Worm (Caenorhabditis elegans) whole organism, early embryonic: ENCODE data around the gene ZC132.9.

Experiments
- B0310.2 ChIP-seq: sonication (generic microtip); optimal IDR thresholded peaks from 2 replicates; lab custom pipeline; 2016; ENCODE audit warnings: mild to moderate bottlenecking, missing genetic modification characterization, missing compliant biosample characterization
- F13C5.2 ChIP-seq: sonication (generic microtip); optimal IDR thresholded peaks from 2 replicates; lab custom pipeline; 2017; ENCODE audit warnings: mild to moderate bottlenecking, missing genetic modification characterization, inconsistent platforms, missing compliant biosample characterization
- aly-1 ChIP-seq: sonication (generic microtip); optimal IDR thresholded peaks from 2 replicates; lab custom pipeline; 2016; ENCODE audit warnings: missing genetic modification characterization, missing compliant biosample characterization
- ama-1 ChIP-seq: fragments of 150-350 bp; optimal IDR thresholded peaks from 2 replicates; lab custom pipeline; 2014
- ceh-13 ChIP-seq: fragments of 200-800 bp; sonication (Bioruptor generic); optimal IDR thresholded peaks from 2 replicates; lab custom pipeline; 2018; ENCODE audit warnings: mild to moderate bottlenecking, missing genetic modification characterization, missing compliant biosample characterization
- ceh-36 ChIP-seq: sonication (generic microtip); optimal IDR thresholded peaks from 2 replicates; lab custom pipeline; 2016; ENCODE audit warnings: missing genetic modification characterization, inconsistent platforms, missing compliant biosample characterization
- ets-7 ChIP-seq: sonication (generic microtip); optimal IDR thresholded peaks from 2 replicates; lab custom pipeline; 2016; ENCODE audit warnings: missing genotype, missing genetic modification characterization, missing compliant biosample characterization
- flt-1 ChIP-seq: fragments of 200-800 bp; sonication (Bioruptor generic); IDR thresholded peaks from 2 replicates; pipeline ENCODE4 v1.3.6; 2022; ENCODE audit warnings: missing genetic modification characterization, missing compliant biosample characterization
- hmbx-1 ChIP-seq: sonication (generic microtip); optimal IDR thresholded peaks from 2 replicates; lab custom pipeline; 2016; ENCODE audit warnings: mild to moderate bottlenecking, missing genetic modification characterization, missing compliant biosample characterization
- hmg-4 ChIP-seq: fragments of 200-800 bp; sonication (Bioruptor generic); optimal IDR thresholded peaks from 2 replicates; lab custom pipeline; 2018; ENCODE audit warnings: mild to moderate bottlenecking, missing genetic modification characterization, missing compliant biosample characterization
- hnd-1 ChIP-seq: sonication (generic microtip); optimal IDR thresholded peaks from 2 replicates; lab custom pipeline; 2016; ENCODE audit warnings: missing genetic modification characterization, missing compliant biosample characterization
- pes-1 ChIP-seq: fragments of 200-800 bp; sonication (Bioruptor generic); IDR thresholded peaks from 2 replicates; pipeline ENCODE4 v1.3.6; 2022; ENCODE audit warnings: missing genetic modification reagents, missing genetic modification characterization, missing compliant biosample characterization
- scrt-1 ChIP-seq: fragments of 200-800 bp; sonication (Bioruptor generic); IDR thresholded peaks from 2 replicates; pipeline ENCODE4 v1.3.6; 2022; ENCODE audit warnings: missing genetic modification characterization, missing compliant biosample characterization
- sea-1 ChIP-seq: fragments of 200-800 bp; sonication (Bioruptor generic); conservative IDR thresholded peaks from 2 replicates; pipeline ENCODE4 v1.3.6; 2022; ENCODE audit warnings: missing genetic modification characterization, missing compliant biosample characterization
- tbx-11 ChIP-seq: fragments of 200-800 bp; sonication (Bioruptor generic); IDR thresholded peaks from 2 replicates; pipeline ENCODE4 v1.3.6; 2022; ENCODE audit warnings: missing genetic modification characterization, missing compliant biosample characterization
- tbx-37 ChIP-seq: fragments of 200-800 bp; sonication (Bioruptor generic); conservative IDR thresholded peaks from 2 replicates; pipeline ENCODE4 v1.3.6; 2022; ENCODE audit warnings: missing genetic modification reagents, missing genetic modification characterization, missing compliant biosample characterization
- tra-4 ChIP-seq: sonication (generic microtip); optimal IDR thresholded peaks from 2 replicates; lab custom pipeline; 2017; ENCODE audit warnings: missing genetic modification characterization, missing compliant biosample characterization

ZC132.9 gene

DNA sequence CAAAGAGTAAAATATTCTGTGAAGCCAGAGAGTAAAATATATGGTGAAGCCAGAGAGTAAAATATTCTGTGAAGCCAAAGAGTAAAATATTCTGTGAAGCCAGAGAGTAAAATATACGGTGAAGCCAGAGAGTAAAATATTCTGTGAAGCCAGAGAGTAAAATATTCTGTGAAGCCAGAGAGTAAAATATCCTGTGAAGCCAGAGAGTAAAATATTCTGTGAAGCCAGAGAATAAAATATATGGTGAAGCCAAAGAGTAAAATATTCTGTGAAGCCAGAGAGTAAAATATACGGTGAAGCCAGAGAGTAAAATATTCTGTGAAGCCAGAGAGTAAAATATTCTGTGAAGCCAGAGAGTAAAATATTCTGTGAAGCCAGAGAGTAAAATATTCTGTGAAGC is 13.8 kb upstream of the ZC132.9 start:
- TF ChIP-seq tbx-37 (GFP tag; lab: Robert Waterston, UW) = peak; percentile 40; the same call in 1 of the 2 replicates

ce11 chrV:4332450-4332849 is 12.7 kb upstream of the ZC132.9 start, which contains the start of gene oac-12:
Gene oac-12, minus strand, starts transcription at chrV:4332550.
- TF ChIP-seq hmbx-1 (tag; lab: Kevin White, UChicago) = no peak
- TF ChIP-seq hmg-4 (GFP tag; lab: Kevin White, UChicago) = no peak
- no peak for TF ChIP-seq ets-7 (tag; lab: Kevin White, UChicago)
- TF ChIP-seq aly-1 = no peak

ce11 chrV:4330820-4331219 is 11.1 kb upstream of the ZC132.9 start:
- TF ChIP-seq F13C5.2 (no peak), ama-1 (lab: Kevin White, UChicago) (no peak), flt-1 (GFP tag; lab: Robert Waterston, UW) (no peak), B0310.2 (tag; lab: Kevin White, UChicago) (no peak), ceh-36 (tag; lab: Kevin White, UChicago) (no peak)

DNA sequence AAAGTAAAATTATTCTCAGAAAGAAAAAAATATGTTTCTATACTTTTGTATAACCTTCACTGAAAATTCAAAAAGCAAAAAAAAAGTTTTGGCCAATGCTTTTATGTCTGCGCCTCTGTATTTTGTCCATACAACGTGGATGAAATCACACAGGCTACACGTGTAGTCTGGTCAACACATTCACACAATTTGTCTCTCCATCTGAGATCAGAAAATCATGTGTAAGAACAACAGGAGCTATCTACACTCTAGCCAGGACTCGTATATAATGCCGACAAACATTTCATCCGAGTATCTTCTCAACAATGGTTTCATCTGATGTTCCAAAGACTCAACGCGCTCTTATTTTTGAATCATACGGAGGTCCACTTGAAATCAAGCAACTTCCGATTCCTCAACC is 7.1 kb upstream of the ZC132.9 start, which contains the start of gene D2063.1:
TSS of gene D2063.1 (plus strand) at position 281 of the 400 bp plus-strand sequence.
- no peak for TF ChIP-seq tra-4 (tag; lab: Kevin White, UChicago)
- no peak for TF ChIP-seq hnd-1 (tag; lab: Kevin White, UChicago)
- no peak for TF ChIP-seq hmg-4 (GFP tag; lab: Kevin White, UChicago)
- TF ChIP-seq hmbx-1 (tag; lab: Kevin White, UChicago) = no peak
- no peak for TF ChIP-seq sea-1 (GFP tag; lab: Robert Waterston, UW)
- no peak for TF ChIP-seq scrt-1 (GFP tag; lab: Robert Waterston, UW)
- TF ChIP-seq tbx-37 (GFP tag; lab: Robert Waterston, UW) = no peak
- TF ChIP-seq pes-1 (GFP tag; lab: Robert Waterston, UW) = no peak
- no peak for TF ChIP-seq ets-7 (tag; lab: Kevin White, UChicago)
- no peak for TF ChIP-seq tbx-11 (GFP tag; lab: Robert Waterston, UW)
- no peak for TF ChIP-seq F13C5.2
- TF ChIP-seq aly-1 = no peak
- no peak for TF ChIP-seq B0310.2 (tag; lab: Kevin White, UChicago)
- no peak for TF ChIP-seq ceh-13 (GFP tag; lab: Kevin White, UChicago)
- no peak for TF ChIP-seq ama-1 (lab: Kevin White, UChicago)
- TF ChIP-seq flt-1 (GFP tag; lab: Robert Waterston, UW) = no peak
- TF ChIP-seq ceh-36 (tag; lab: Kevin White, UChicago) = no peak

DNA sequence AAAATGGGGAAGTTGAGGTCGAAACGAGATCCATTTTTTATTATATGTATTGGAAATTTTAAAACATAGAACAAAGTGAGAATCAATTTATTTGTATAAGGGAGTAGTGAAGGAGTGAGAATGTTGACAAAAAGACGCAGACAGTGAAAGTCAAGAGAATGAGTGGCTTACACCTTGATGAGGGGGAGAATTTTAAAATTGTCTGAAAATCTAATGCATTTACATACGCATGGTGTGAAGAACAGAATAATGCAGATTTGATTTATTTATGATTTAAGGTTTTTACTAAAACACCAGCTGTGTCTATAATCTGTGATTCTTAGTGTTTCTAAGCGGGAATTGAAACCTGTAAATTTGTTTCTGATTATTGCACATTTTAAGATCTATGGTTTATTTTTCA is 5.6 kb upstream of the ZC132.9 start, which contains the start of gene nhr-125:
TSS of gene nhr-125 (minus strand) at position 101 of the 400 bp plus-strand sequence.
- TF ChIP-seq hmg-4 (GFP tag; lab: Kevin White, UChicago) (no peak), aly-1 (no peak), sea-1 (GFP tag; lab: Robert Waterston, UW) (no peak), pes-1 (GFP tag; lab: Robert Waterston, UW) (no peak), B0310.2 (tag; lab: Kevin White, UChicago) (no peak), ceh-13 (GFP tag; lab: Kevin White, UChicago) (no peak), F13C5.2 (no peak), tbx-37 (GFP tag; lab: Robert Waterston, UW) (no peak), tra-4 (tag; lab: Kevin White, UChicago) (no peak)

DNA sequence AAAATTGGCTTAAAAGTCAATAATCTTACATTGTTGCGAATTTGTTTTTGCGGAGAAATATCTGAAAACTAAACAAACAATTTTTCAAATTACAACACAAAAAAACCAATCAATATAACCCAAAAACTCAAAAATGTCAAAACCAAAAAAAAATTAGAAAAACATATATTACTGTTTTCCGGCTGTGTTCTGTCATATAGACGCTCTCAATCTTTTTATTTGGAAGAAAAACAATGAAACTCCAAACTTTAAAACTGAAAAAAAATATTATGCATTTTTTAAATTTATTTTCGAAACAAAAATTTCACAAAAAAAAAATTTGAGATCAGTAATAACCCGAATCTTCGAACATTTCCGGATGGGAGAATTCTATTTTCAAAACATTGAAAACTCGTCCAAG is 2.9 kb upstream of the ZC132.9 start, which contains the start of gene R02D1.2:
TSS of gene R02D1.2 (minus strand) at position 101 of the 400 bp plus-strand sequence.
- TF ChIP-seq hmbx-1 (tag; lab: Kevin White, UChicago) (no peak), F13C5.2 (no peak), ama-1 (lab: Kevin White, UChicago) (no peak), hmg-4 (GFP tag; lab: Kevin White, UChicago) (no peak), flt-1 (GFP tag; lab: Robert Waterston, UW) (no peak), pes-1 (GFP tag; lab: Robert Waterston, UW) (no peak), scrt-1 (GFP tag; lab: Robert Waterston, UW) (no peak), tbx-11 (GFP tag; lab: Robert Waterston, UW) (no peak), ets-7 (tag; lab: Kevin White, UChicago) (no peak), sea-1 (GFP tag; lab: Robert Waterston, UW) (no peak), B0310.2 (tag; lab: Kevin White, UChicago) (no peak), tra-4 (tag; lab: Kevin White, UChicago) (no peak)

DNA sequence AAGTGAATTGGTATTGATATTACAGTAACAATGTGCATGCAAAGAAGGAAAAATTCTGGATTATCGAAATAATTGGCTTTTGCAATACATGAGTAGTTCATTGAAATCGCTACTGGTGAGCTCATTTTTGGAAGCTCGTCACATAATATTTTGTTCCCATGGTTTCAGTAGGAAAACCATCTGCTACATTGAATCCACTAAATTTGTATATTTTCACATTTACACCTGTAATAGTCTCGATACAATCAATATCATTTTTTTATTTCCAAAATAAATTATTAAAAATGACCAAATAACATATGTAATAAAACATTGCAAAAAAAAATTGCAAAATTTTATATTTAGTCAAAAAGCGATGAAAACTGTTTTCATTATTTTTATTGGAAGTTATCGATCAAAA is 4.7 kb downstream of the ZC132.9 start, which contains the start of gene srh-192:
TSS of gene srh-192 (minus strand) at position 101 of the 400 bp plus-strand sequence.
- TF ChIP-seq tbx-37 (GFP tag; lab: Robert Waterston, UW) (no peak), hnd-1 (tag; lab: Kevin White, UChicago) (no peak), hmbx-1 (tag; lab: Kevin White, UChicago) (no peak), ama-1 (lab: Kevin White, UChicago) (no peak), scrt-1 (GFP tag; lab: Robert Waterston, UW) (no peak), tra-4 (tag; lab: Kevin White, UChicago) (no peak), sea-1 (GFP tag; lab: Robert Waterston, UW) (no peak), ceh-13 (GFP tag; lab: Kevin White, UChicago) (no peak), pes-1 (GFP tag; lab: Robert Waterston, UW) (no peak), flt-1 (GFP tag; lab: Robert Waterston, UW) (no peak), tbx-11 (GFP tag; lab: Robert Waterston, UW) (no peak), aly-1 (no peak), hmg-4 (GFP tag; lab: Kevin White, UChicago) (no peak), ets-7 (tag; lab: Kevin White, UChicago) (no peak), B0310.2 (tag; lab: Kevin White, UChicago) (no peak), F13C5.2 (no peak), ceh-36 (tag; lab: Kevin White, UChicago) (no peak)
